Worm (Caenorhabditis elegans) whole organism, L4 larva: ENCODE data around the gene sre-42.

Experiments used
- F44E2.7 ChIP-seq: fragments of 200-800 bp; sonication (Bioruptor generic); IDR thresholded peaks from 2 replicates; pipeline ENCODE4 v2.1.2; 2022; ENCODE audit warnings: missing genetic modification characterization, missing compliant biosample characterization
- T26A8.4 ChIP-seq: fragments of 200-800 bp; sonication (Bioruptor generic); IDR thresholded peaks from 2 replicates; pipeline ENCODE4 v1.3.6; 2022; ENCODE audit warnings: missing genetic modification characterization, missing compliant biosample characterization
- Y5F2A.4 ChIP-seq: fragments of 200-800 bp; sonication (Bioruptor generic); optimal IDR thresholded peaks from 2 replicates; lab custom pipeline; 2018; ENCODE audit warnings: mild to moderate bottlenecking, missing genetic modification characterization, missing compliant biosample characterization
- ceh-28 ChIP-seq: fragments of 150-350 bp; optimal IDR thresholded peaks from 2 replicates; lab custom pipeline; 2014; ENCODE audit warnings: missing biosample characterization, missing genetic modification reagents, missing genetic modification characterization
- ceh-62 ChIP-seq: sonication (generic microtip); optimal IDR thresholded peaks from 2 replicates; lab custom pipeline; 2017; ENCODE audit warnings: missing biosample characterization, missing genetic modification characterization
- ctbp-1 ChIP-seq: fragments of 200-800 bp; sonication (Bioruptor generic); IDR thresholded peaks from 2 replicates; pipeline ENCODE4 v1.3.6; 2022; ENCODE audit warnings: missing genetic modification reagents, missing genetic modification characterization, missing compliant biosample characterization
- dmd-9 ChIP-seq: fragments of 200-800 bp; sonication (Bioruptor generic); IDR thresholded peaks from 2 replicates; pipeline ENCODE4 v1.3.6; 2022; ENCODE audit warnings: missing genetic modification reagents, missing genetic modification characterization, missing compliant biosample characterization
- duxl-1 ChIP-seq: sonication (generic microtip); optimal IDR thresholded peaks from 2 replicates; lab custom pipeline; 2016; ENCODE audit warnings: mild to moderate bottlenecking, missing genetic modification characterization, moderate library complexity, missing compliant biosample characterization; ENCODE audit not compliant: poor library complexity
- egl-27 ChIP-seq: sonication (generic microtip); optimal IDR thresholded peaks from 3 replicates; lab custom pipeline; 2017; ENCODE audit warnings: missing biosample characterization, missing genetic modification reagents, missing genetic modification characterization
- fkh-10 ChIP-seq: fragments of 150-350 bp; optimal IDR thresholded peaks from 2 replicates; lab custom pipeline; 2014; ENCODE audit warnings: missing biosample characterization, missing genetic modification reagents, missing genetic modification characterization
- fos-1 ChIP-seq: fragments of 150-350 bp; optimal IDR thresholded peaks from 2 replicates; lab custom pipeline; 2014; ENCODE audit warnings: missing biosample characterization, missing genetic modification characterization
- hif-1 ChIP-seq, 2 experiments: sonication (generic microtip); optimal IDR thresholded peaks; 2 replicates each; lab custom pipeline; 2016 to 2017; ENCODE audit warnings: missing compliant biosample characterization in 2 of 2, missing genetic modification characterization in 2 of 2, missing genetic modification reagents in 2 of 2, missing genotype in 2 of 2, mild to moderate bottlenecking in 1 of 2
- hlh-11 ChIP-seq: fragments of 200-800 bp; sonication (Bioruptor generic); optimal IDR thresholded peaks from 2 replicates; lab custom pipeline; 2018; ENCODE audit warnings: mild to moderate bottlenecking, missing genetic modification characterization, missing compliant biosample characterization
- lim-7 ChIP-seq: fragments of 200-800 bp; sonication (Bioruptor generic); IDR thresholded peaks from 2 replicates; pipeline ENCODE4 v1.3.6; 2022; ENCODE audit warnings: missing genetic modification characterization, missing compliant biosample characterization
- lin-1 ChIP-seq: fragments of 200-800 bp; sonication (Bioruptor generic); IDR thresholded peaks from 2 replicates; pipeline ENCODE4 v1.3.6; 2022; ENCODE audit warnings: missing genetic modification reagents, missing genetic modification characterization, missing compliant biosample characterization
- lin-13 ChIP-seq: fragments of 150-350 bp; optimal IDR thresholded peaks from 2 replicates; lab custom pipeline; 2014; ENCODE audit warnings: missing biosample characterization, missing genetic modification reagents, missing genetic modification characterization
- lin-15B ChIP-seq: fragments of 150-350 bp; sonication (generic microtip); optimal IDR thresholded peaks from 3 replicates; lab custom pipeline; 2014; ENCODE audit warnings: missing biosample characterization, missing genetic modification characterization
- lin-39 ChIP-seq: fragments of 150-350 bp; optimal IDR thresholded peaks from 2 replicates; lab custom pipeline; 2014; ENCODE audit warnings: missing biosample characterization, missing genetic modification reagents, missing genetic modification characterization
- mes-2 ChIP-seq: sonication (generic microtip); optimal IDR thresholded peaks from 2 replicates; lab custom pipeline; 2016; ENCODE audit warnings: missing genotype, mild to moderate bottlenecking, missing genetic modification characterization, missing compliant biosample characterization; ENCODE audit not compliant: poor library complexity, severe bottlenecking
- mxl-2 ChIP-seq: fragments of 200-800 bp; sonication (Bioruptor generic); conservative IDR thresholded peaks from 2 replicates; pipeline ENCODE4 v1.3.6; 2022; ENCODE audit warnings: missing genetic modification reagents, missing genetic modification characterization, missing compliant biosample characterization
- mxl-3 ChIP-seq: fragments of 200-800 bp; sonication (Bioruptor generic); optimal IDR thresholded peaks from 2 replicates; lab custom pipeline; 2018; ENCODE audit warnings: mild to moderate bottlenecking, missing genetic modification characterization, missing compliant biosample characterization
- nhr-10 ChIP-seq: fragments of 150-350 bp; optimal IDR thresholded peaks from 2 replicates; lab custom pipeline; 2014; ENCODE audit warnings: missing biosample characterization, missing genetic modification characterization
- nhr-111 ChIP-seq: fragments of 200-800 bp; sonication (Bioruptor generic); optimal IDR thresholded peaks from 2 replicates; lab custom pipeline; 2018; ENCODE audit warnings: mild to moderate bottlenecking, missing genetic modification characterization, missing compliant biosample characterization
- nhr-237 ChIP-seq: sonication (generic microtip); optimal IDR thresholded peaks from 2 replicates; lab custom pipeline; 2017; ENCODE audit warnings: missing biosample characterization, missing genetic modification characterization
- nhr-77 ChIP-seq: fragments of 150-350 bp; optimal IDR thresholded peaks from 2 replicates; lab custom pipeline; 2014; ENCODE audit warnings: missing biosample characterization, missing genetic modification characterization
- pha-4 ChIP-seq, 2 experiments: fragments of 150-350 bp in 1 of 2; fragments of 200-800 bp in 1 of 2; sonication (Bioruptor generic) in 1 of 2; IDR thresholded peaks in 1 of 2; optimal IDR thresholded peaks in 1 of 2; 2 replicates each; pipeline versions ENCODE4 v1.3.6 to Lab custom; 2014 to 2022; ENCODE audit warnings: missing genetic modification characterization in 2 of 2, missing genetic modification reagents in 2 of 2, missing biosample characterization in 1 of 2, missing compliant biosample characterization in 1 of 2
- php-3 ChIP-seq: fragments of 200-800 bp; sonication (Bioruptor generic); IDR thresholded peaks from 2 replicates; pipeline ENCODE4 v1.3.6; 2022; ENCODE audit warnings: missing genetic modification reagents, missing genetic modification characterization, missing compliant biosample characterization
- sdz-12 ChIP-seq: fragments of 200-800 bp; sonication (Bioruptor generic); optimal IDR thresholded peaks from 2 replicates; lab custom pipeline; 2018; ENCODE audit warnings: mild to moderate bottlenecking, missing genetic modification characterization, missing compliant biosample characterization
- tra-1 ChIP-seq: fragments of 200-800 bp; sonication (Bioruptor generic); IDR thresholded peaks from 2 replicates; pipeline ENCODE4 v1.3.6; 2022; ENCODE audit warnings: missing genetic modification reagents, missing genetic modification characterization, missing compliant biosample characterization
- unc-62 ChIP-seq, 3 experiments: fragments of 150-350 bp in 1 of 3; sonication (generic microtip); optimal IDR thresholded peaks in 2 of 3; peaks in 1 of 3; 1 replicate in 1 of 3; 2 replicates in 2 of 3; lab custom pipeline; 2014 to 2017; ENCODE audit warnings: missing biosample characterization in 3 of 3, missing genetic modification characterization in 3 of 3, missing genetic modification reagents in 3 of 3, missing genotype in 1 of 3
- vab-7 ChIP-seq: fragments of 200-800 bp; sonication (Bioruptor generic); IDR thresholded peaks from 2 replicates; pipeline ENCODE4 v1.3.6; 2022; ENCODE audit warnings: missing genetic modification reagents, missing genetic modification characterization, missing compliant biosample characterization
- zag-1 ChIP-seq: fragments of 150-350 bp; optimal IDR thresholded peaks from 2 replicates; lab custom pipeline; 2014; ENCODE audit warnings: missing biosample characterization, missing genetic modification characterization
- zfp-3 ChIP-seq: fragments of 200-800 bp; sonication (Bioruptor generic); conservative IDR thresholded peaks from 2 replicates; pipeline ENCODE4 v1.3.6; 2022; ENCODE audit warnings: missing genetic modification reagents, missing genetic modification characterization, missing compliant biosample characterization
- zip-11 ChIP-seq: fragments of 200-800 bp; sonication (Bioruptor generic); IDR thresholded peaks from 2 replicates; pipeline ENCODE4 v1.3.6; 2022; ENCODE audit warnings: missing genetic modification characterization, missing compliant biosample characterization
- ztf-11 ChIP-seq: fragments of 150-350 bp; optimal IDR thresholded peaks from 2 replicates; lab custom pipeline; 2014; ENCODE audit warnings: missing biosample characterization, missing genetic modification characterization

sre-42 gene

ce11 chrII:12414805-12415204, 28.1 kb upstream of the sre-42 start, which contains the start of gene Y57A10C.11:
Gene Y57A10C.11 (minus strand): TSS chrII:12414905.
- peak in 1 of 2 experiments; percentile 74 for TF ChIP-seq unc-62 (GFP tag; optimal IDR thresholded peaks at IDR 0.05 in 1 of 2; lab: Kevin White, UChicago)
- TF ChIP-seq unc-62 (tag; optimal IDR thresholded peaks at IDR 0.05; lab: Kevin White, UChicago), result no peak
- TF ChIP-seq sdz-12 (GFP tag; lab: Kevin White, UChicago), result no peak

- TF ChIP-seq lin-1 (GFP tag; lab: Robert Waterston, UW), result no peak
- no peak for TF ChIP-seq zag-1
- TF ChIP-seq nhr-111 (GFP tag; lab: Kevin White, UChicago), result no peak
- no peak for TF ChIP-seq ctbp-1 (GFP tag; lab: Robert Waterston, UW)
- peak in 1 of 2 experiments; percentile 64 for TF ChIP-seq unc-62 (GFP tag; optimal IDR thresholded peaks at IDR 0.05 in 1 of 2; lab: Kevin White, UChicago)
- no peak for TF ChIP-seq unc-62 (tag; optimal IDR thresholded peaks at IDR 0.05; lab: Kevin White, UChicago)
- no peak for TF ChIP-seq ceh-28 (tag; lab: Kevin White, UChicago)
- no peak for TF ChIP-seq fos-1
- TF ChIP-seq, all 104 proteins: peak for 1
These were observed 25.7 kb upstream of the sre-42 start, which contains the start of gene Y57A10C.1 for ce11 chrII:12412417-12412816. Gene Y57A10C.1 (minus strand): TSS chrII:12412517.

- TF ChIP-seq hlh-11 (tag; lab: Kevin White, UChicago), result no peak
These were observed 23.4 kb upstream of the sre-42 start, which contains the start of gene F57G9.3 for ce11 chrII:12410107-12410506. Gene F57G9.3 (minus strand): TSS chrII:12410207.

- no peak for TF ChIP-seq mes-2 (tag; lab: Kevin White, UChicago)
These were observed 22.0 kb upstream of the sre-42 start, which contains the start of gene sre-31 for ce11 chrII:12408717-12409116. Gene sre-31 (minus strand): TSS chrII:12408817.

- TF ChIP-seq lin-39 (no peak), egl-27 (tag; lab: Kevin White, UChicago) (no peak), fkh-10 (GFP tag; lab: Kevin White, UChicago) (no peak), F44E2.7 (no peak), lim-7 (GFP tag; lab: Robert Waterston, UW) (no peak), hif-1 (tag; optimal IDR thresholded peaks at IDR 0.05; lab: Kevin White, UChicago) (no peak), lin-15B (tag; lab: Kevin White, UChicago) (no peak), hlh-11 (tag; lab: Kevin White, UChicago) (no peak), duxl-1 (tag; lab: Kevin White, UChicago) (no peak), nhr-237 (no peak), Y5F2A.4 (GFP tag; lab: Kevin White, UChicago) (no peak), zip-11 (GFP tag; lab: Robert Waterston, UW) (no peak), tra-1 (GFP tag; lab: Robert Waterston, UW) (no peak), php-3 (GFP tag; lab: Robert Waterston, UW) (no peak), dmd-9 (GFP tag; lab: Robert Waterston, UW) (no peak), zfp-3 (GFP tag; lab: Robert Waterston, UW) (no peak), nhr-77 (tag; lab: Kevin White, UChicago) (no peak), nhr-10 (tag; lab: Kevin White, UChicago) (no peak), lin-13 (GFP tag; lab: Kevin White, UChicago) (no peak), mxl-3 (GFP tag; lab: Kevin White, UChicago) (no peak)
- TF ChIP-seq, all 104 proteins: peak for 0
These were observed 19.7 kb upstream of the sre-42 start, which contains the start of gene sre-30 for ce11 chrII:12406394-12406793. Gene sre-30 (minus strand): TSS chrII:12406494.

ce11 chrII:12401791-12402190, 15.1 kb upstream of the sre-42 start, which contains the start of gene sre-29:
Gene sre-29 (minus strand): TSS chrII:12401891.
- no peak for TF ChIP-seq php-3 (GFP tag; lab: Robert Waterston, UW)
- TF ChIP-seq vab-7 (GFP tag; lab: Robert Waterston, UW), result no peak
- TF ChIP-seq sdz-12 (GFP tag; lab: Kevin White, UChicago), result no peak
- TF ChIP-seq ztf-11 (tag; lab: Kevin White, UChicago), result no peak
- no peak for TF ChIP-seq mxl-2 (GFP tag; lab: Robert Waterston, UW)
- TF ChIP-seq ceh-62 (tag; lab: Kevin White, UChicago), result no peak
- TF ChIP-seq pha-4 (GFP tag; IDR thresholded peaks at IDR 0.05; lab: Robert Waterston, UW), result no peak
- TF ChIP-seq pha-4 (tag; optimal IDR thresholded peaks at IDR 0.05; lab: Kevin White, UChicago), result no peak
- TF ChIP-seq T26A8.4, result no peak
- TF ChIP-seq nhr-77 (tag; lab: Kevin White, UChicago), result no peak
